Worm (Caenorhabditis elegans) whole organism, early embryonic: ENCODE data around the gene F46B3.16.

Experiments
- B0310.2 ChIP-seq: sonication (generic microtip); optimal IDR thresholded peaks from 2 replicates; lab custom pipeline; 2016; ENCODE audit warnings: mild to moderate bottlenecking, missing genetic modification characterization, missing compliant biosample characterization
- F13C5.2 ChIP-seq: sonication (generic microtip); optimal IDR thresholded peaks from 2 replicates; lab custom pipeline; 2017; ENCODE audit warnings: mild to moderate bottlenecking, missing genetic modification characterization, inconsistent platforms, missing compliant biosample characterization
- aly-1 ChIP-seq: sonication (generic microtip); optimal IDR thresholded peaks from 2 replicates; lab custom pipeline; 2016; ENCODE audit warnings: missing genetic modification characterization, missing compliant biosample characterization
- ama-1 ChIP-seq: fragments of 150-350 bp; optimal IDR thresholded peaks from 2 replicates; lab custom pipeline; 2014
- ceh-13 ChIP-seq: fragments of 200-800 bp; sonication (Bioruptor generic); optimal IDR thresholded peaks from 2 replicates; lab custom pipeline; 2018; ENCODE audit warnings: mild to moderate bottlenecking, missing genetic modification characterization, missing compliant biosample characterization
- ceh-36 ChIP-seq: sonication (generic microtip); optimal IDR thresholded peaks from 2 replicates; lab custom pipeline; 2016; ENCODE audit warnings: missing genetic modification characterization, inconsistent platforms, missing compliant biosample characterization
- ets-7 ChIP-seq: sonication (generic microtip); optimal IDR thresholded peaks from 2 replicates; lab custom pipeline; 2016; ENCODE audit warnings: missing genotype, missing genetic modification characterization, missing compliant biosample characterization
- flt-1 ChIP-seq: fragments of 200-800 bp; sonication (Bioruptor generic); IDR thresholded peaks from 2 replicates; pipeline ENCODE4 v1.3.6; 2022; ENCODE audit warnings: missing genetic modification characterization, missing compliant biosample characterization
- hmbx-1 ChIP-seq: sonication (generic microtip); optimal IDR thresholded peaks from 2 replicates; lab custom pipeline; 2016; ENCODE audit warnings: mild to moderate bottlenecking, missing genetic modification characterization, missing compliant biosample characterization
- hmg-4 ChIP-seq: fragments of 200-800 bp; sonication (Bioruptor generic); optimal IDR thresholded peaks from 2 replicates; lab custom pipeline; 2018; ENCODE audit warnings: mild to moderate bottlenecking, missing genetic modification characterization, missing compliant biosample characterization
- hnd-1 ChIP-seq: sonication (generic microtip); optimal IDR thresholded peaks from 2 replicates; lab custom pipeline; 2016; ENCODE audit warnings: missing genetic modification characterization, missing compliant biosample characterization
- pes-1 ChIP-seq: fragments of 200-800 bp; sonication (Bioruptor generic); IDR thresholded peaks from 2 replicates; pipeline ENCODE4 v1.3.6; 2022; ENCODE audit warnings: missing genetic modification reagents, missing genetic modification characterization, missing compliant biosample characterization
- scrt-1 ChIP-seq: fragments of 200-800 bp; sonication (Bioruptor generic); IDR thresholded peaks from 2 replicates; pipeline ENCODE4 v1.3.6; 2022; ENCODE audit warnings: missing genetic modification characterization, missing compliant biosample characterization
- sea-1 ChIP-seq: fragments of 200-800 bp; sonication (Bioruptor generic); conservative IDR thresholded peaks from 2 replicates; pipeline ENCODE4 v1.3.6; 2022; ENCODE audit warnings: missing genetic modification characterization, missing compliant biosample characterization
- tbx-11 ChIP-seq: fragments of 200-800 bp; sonication (Bioruptor generic); IDR thresholded peaks from 2 replicates; pipeline ENCODE4 v1.3.6; 2022; ENCODE audit warnings: missing genetic modification characterization, missing compliant biosample characterization
- tbx-37 ChIP-seq: fragments of 200-800 bp; sonication (Bioruptor generic); conservative IDR thresholded peaks from 2 replicates; pipeline ENCODE4 v1.3.6; 2022; ENCODE audit warnings: missing genetic modification reagents, missing genetic modification characterization, missing compliant biosample characterization
- tra-4 ChIP-seq: sonication (generic microtip); optimal IDR thresholded peaks from 2 replicates; lab custom pipeline; 2017; ENCODE audit warnings: missing genetic modification characterization, missing compliant biosample characterization

Gene F46B3.16

DNA sequence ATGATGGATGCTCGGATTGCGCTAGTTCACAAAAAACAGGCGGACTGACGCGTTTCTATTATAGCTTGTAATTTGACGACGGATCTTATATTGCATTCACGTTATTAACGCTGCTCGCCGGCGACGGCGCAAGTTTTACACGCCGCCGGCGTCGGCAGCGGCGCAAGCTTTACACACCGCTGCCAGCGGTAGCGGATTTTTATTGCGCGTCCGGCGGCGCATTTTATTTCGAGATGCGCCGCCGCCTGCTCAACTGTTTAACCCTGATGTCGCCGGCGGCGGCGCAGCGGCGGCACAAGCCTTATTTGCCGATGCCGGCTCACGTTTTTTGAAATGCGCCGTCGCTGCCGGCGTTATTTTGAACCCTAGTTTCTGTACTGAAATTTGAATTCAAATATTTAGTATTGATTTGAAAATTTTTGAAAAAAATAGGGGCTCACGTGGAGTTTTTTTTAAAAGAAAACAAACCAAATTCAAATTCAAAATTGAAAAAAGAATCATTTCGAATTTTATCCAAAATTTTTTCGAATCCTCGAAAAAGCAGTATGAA, 29.7 kb upstream of the F46B3.16 start, which contains the start of gene ttr-57:
Gene ttr-57 (plus strand): TSS at position 500 of the 550 bp plus-strand sequence.
- no peak for TF ChIP-seq hmbx-1
- peak; percentile 36; the same call in 1 of the 2 replicates for TF ChIP-seq pes-1 (GFP tag; lab: Robert Waterston, UW)

DNA sequence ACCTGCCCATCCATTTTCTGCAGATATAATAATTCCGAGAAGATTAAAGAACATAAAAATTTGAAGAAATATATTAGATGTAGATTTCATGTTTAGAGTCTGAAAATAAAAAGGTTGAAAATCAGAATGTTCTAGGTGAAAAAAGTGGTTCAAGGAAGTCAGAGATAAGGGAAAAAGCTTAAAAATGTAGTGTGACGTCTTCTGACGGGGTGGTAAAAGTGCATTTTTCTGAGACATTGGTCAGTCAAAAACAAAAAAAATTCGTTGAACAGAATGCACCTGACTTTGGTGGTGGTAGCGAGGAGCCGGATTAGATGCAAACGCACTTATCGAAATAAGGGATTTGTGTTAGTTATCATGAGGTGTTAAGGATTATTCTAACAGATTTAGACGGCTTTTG, 27.8 kb upstream of the F46B3.16 start, which contains the start of gene F46B3.23:
Gene F46B3.23 (minus strand): TSS at position 101 of the 400 bp plus-strand sequence.
- TF ChIP-seq hmg-4 (GFP tag; lab: Kevin White, UChicago) (no peak), sea-1 (GFP tag; lab: Robert Waterston, UW) (no peak), ets-7 (tag; lab: Kevin White, UChicago) (no peak), pes-1 (GFP tag; lab: Robert Waterston, UW) (no peak), hmbx-1 (no peak), tbx-37 (GFP tag; lab: Robert Waterston, UW) (no peak), B0310.2 (tag; lab: Kevin White, UChicago) (no peak), flt-1 (GFP tag; lab: Robert Waterston, UW) (no peak), aly-1 (tag; lab: Kevin White, UChicago) (no peak), scrt-1 (GFP tag; lab: Robert Waterston, UW) (no peak), ama-1 (no peak), ceh-36 (no peak), ceh-13 (GFP tag; lab: Kevin White, UChicago) (no peak), F13C5.2 (tag; lab: Kevin White, UChicago) (no peak)

DNA sequence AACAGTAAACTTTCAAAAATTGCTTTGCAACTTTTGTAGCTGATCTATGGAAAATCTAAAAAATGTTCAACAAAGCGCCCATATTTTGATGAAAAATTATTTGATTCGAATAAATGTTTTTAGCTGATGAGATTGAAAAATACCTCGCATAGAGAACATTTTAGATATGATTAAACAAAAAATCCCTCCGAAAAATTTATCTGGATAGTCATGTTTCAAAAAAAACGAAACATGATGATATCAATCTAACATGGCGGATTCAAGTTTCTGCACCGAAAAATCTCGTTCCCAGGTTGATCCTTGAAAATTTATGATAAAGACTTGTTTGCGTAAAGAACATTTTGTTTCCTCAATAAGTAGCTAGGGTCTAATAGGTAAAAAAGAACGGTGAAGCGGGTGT, 25.7 kb upstream of the F46B3.16 start, which contains the start of gene ttr-12:
Gene ttr-12 (minus strand): TSS at position 101 of the 400 bp plus-strand sequence.
- TF ChIP-seq hmg-4 (GFP tag; lab: Kevin White, UChicago) (no peak), ceh-13 (GFP tag; lab: Kevin White, UChicago) (no peak), pes-1 (GFP tag; lab: Robert Waterston, UW) (no peak), flt-1 (GFP tag; lab: Robert Waterston, UW) (no peak), hnd-1 (tag; lab: Kevin White, UChicago) (no peak), ets-7 (tag; lab: Kevin White, UChicago) (no peak), B0310.2 (tag; lab: Kevin White, UChicago) (no peak)

DNA sequence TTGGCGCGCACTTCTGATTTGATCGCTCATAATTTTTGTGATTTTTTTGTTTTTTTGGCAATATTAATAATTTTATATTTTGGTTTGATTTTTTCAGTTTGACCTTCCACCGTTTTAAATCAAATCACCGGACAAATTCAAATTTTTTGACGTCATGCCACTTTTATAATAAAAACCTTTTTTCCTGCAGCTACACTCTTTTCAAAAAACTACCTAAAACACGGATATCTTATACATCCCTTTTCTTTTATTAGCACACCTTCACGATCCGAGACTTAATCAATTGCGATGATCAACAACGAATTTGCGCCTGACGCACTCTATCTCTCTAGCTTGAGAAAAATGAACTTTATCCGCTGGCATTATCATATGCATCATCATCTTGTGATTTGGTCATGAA, 24.9 kb upstream of the F46B3.16 start, which contains the start of gene grd-2:
Gene grd-2 (plus strand): TSS at position 301 of the 400 bp plus-strand sequence.
- TF ChIP-seq hnd-1 (tag; lab: Kevin White, UChicago): no peak
- no peak for TF ChIP-seq scrt-1 (GFP tag; lab: Robert Waterston, UW)
- TF ChIP-seq hmbx-1: no peak
- no peak for TF ChIP-seq aly-1 (tag; lab: Kevin White, UChicago)

DNA sequence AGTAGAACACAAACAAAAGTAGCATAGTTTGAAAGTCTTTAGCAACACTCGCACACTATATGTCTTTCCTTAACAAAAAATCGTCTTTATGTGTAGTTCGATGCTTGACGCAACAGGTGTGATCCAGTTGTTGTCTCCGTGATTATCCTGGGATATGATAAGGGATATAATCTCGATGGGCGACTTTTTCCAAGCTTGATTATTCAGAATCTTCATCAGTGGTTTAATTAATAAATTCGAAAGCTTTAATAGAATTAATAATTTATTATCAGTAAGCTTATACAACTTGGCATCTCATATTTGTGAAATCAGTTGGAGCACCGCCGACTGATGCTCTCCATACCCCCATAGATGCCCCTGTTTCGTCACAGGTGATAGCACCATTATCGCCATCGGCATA, 15.8 kb upstream of the F46B3.16 start, which contains the start of gene F46B3.7:
Gene F46B3.7 (minus strand): TSS at position 101 of the 400 bp plus-strand sequence.
- no peak for TF ChIP-seq hmg-4 (GFP tag; lab: Kevin White, UChicago)

DNA sequence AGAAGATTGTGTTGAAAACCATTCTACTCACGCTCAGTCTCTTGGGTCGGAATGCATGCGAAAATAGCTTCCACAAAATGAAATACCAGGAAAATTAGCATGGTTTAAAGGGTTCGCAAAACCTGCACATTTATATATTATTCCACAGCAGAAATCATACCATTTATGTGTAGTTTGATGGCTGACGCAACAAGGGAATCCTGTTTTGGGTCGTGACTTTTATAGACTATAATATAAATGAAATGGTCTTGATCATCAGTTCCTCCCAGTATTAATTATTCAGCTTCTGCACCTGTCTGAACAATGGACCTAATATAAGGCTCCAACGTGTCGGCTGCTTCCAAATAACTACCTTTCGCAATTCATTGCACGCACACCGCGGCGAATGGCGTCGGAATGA, 11.4 kb upstream of the F46B3.16 start, which contains the start of gene F46B3.8:
Gene F46B3.8 (minus strand): TSS at position 101 of the 400 bp plus-strand sequence.
- TF ChIP-seq tbx-37 (GFP tag; lab: Robert Waterston, UW): no peak
- no peak for TF ChIP-seq flt-1 (GFP tag; lab: Robert Waterston, UW)
- TF ChIP-seq F13C5.2 (tag; lab: Kevin White, UChicago): no peak
- no peak for TF ChIP-seq hnd-1 (tag; lab: Kevin White, UChicago)
- no peak for TF ChIP-seq pes-1 (GFP tag; lab: Robert Waterston, UW)
- TF ChIP-seq hmg-4 (GFP tag; lab: Kevin White, UChicago): no peak
- no peak for TF ChIP-seq tbx-11
- TF ChIP-seq B0310.2 (tag; lab: Kevin White, UChicago): no peak
- no peak for TF ChIP-seq tra-4 (tag; lab: Kevin White, UChicago)
- TF ChIP-seq ets-7 (tag; lab: Kevin White, UChicago): no peak
- no peak for TF ChIP-seq sea-1 (GFP tag; lab: Robert Waterston, UW)
- TF ChIP-seq ceh-13 (GFP tag; lab: Kevin White, UChicago): no peak

DNA sequence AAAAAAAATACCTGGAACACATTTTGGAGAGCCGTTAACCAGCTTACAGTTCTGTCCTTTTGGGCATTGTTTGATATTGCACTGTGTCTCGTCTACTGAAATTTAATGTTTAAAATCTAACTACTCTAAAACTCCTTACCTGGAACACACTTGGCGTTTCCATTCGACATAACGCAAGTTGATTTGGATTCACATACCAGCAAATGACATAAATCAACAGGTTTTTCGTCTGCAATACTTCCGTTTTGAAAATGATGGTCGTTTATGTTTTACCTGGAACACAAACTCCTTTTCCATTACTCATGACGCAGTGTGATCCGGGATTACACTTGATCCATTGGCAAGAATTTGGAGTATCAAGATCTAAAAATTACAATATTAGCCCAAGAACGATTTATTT, 9.2 kb upstream of the F46B3.16 start:
- TF ChIP-seq sea-1 (GFP tag; lab: Robert Waterston, UW): no peak
- TF ChIP-seq tbx-37 (GFP tag; lab: Robert Waterston, UW): no peak
- no peak for TF ChIP-seq aly-1 (tag; lab: Kevin White, UChicago)
- TF ChIP-seq pes-1 (GFP tag; lab: Robert Waterston, UW): no peak
- no peak for TF ChIP-seq ceh-13 (GFP tag; lab: Kevin White, UChicago)
- no peak for TF ChIP-seq ets-7 (tag; lab: Kevin White, UChicago)
- no peak for TF ChIP-seq hnd-1 (tag; lab: Kevin White, UChicago)
- no peak for TF ChIP-seq tbx-11
- TF ChIP-seq hmg-4 (GFP tag; lab: Kevin White, UChicago): no peak
- no peak for TF ChIP-seq hmbx-1
- TF ChIP-seq flt-1 (GFP tag; lab: Robert Waterston, UW): no peak
- no peak for TF ChIP-seq F13C5.2 (tag; lab: Kevin White, UChicago)
- TF ChIP-seq ama-1: no peak
- TF ChIP-seq tra-4 (tag; lab: Kevin White, UChicago): no peak
- no peak for TF ChIP-seq ceh-36
- TF ChIP-seq B0310.2 (tag; lab: Kevin White, UChicago): no peak
- TF ChIP-seq scrt-1 (GFP tag; lab: Robert Waterston, UW): no peak
